Fruit fly (Drosophila melanogaster): Measurements from ENCODE around the gene pns.
A peak's percentile ranks its signal among the peaks of the same experiment; 100 is the strongest.

DNA sequence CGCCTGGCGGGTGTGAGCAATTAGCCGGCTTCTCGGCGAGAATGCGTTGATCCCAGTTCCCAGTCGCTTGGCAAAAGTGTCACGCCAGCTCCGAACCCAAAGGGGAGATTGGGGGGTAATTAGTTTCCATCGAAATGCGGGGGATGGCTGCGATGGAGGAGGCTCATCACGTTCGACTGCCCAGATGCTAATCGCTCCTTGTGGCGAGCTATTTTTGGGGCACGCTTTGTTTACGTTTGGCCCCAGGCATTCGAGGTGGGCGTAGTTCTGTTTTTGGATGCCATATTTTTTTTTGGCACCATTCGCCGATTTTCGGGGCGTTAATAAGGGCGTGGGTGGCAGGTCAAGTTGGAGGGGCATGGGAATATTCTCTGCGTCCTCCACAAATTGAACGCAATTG lies 43.3 kb downstream of the pns start:
- TF ChIP-seq Clk (GFP tag; optimal IDR thresholded peaks at IDR 0.05): no peak
- TF ChIP-seq CG5204 (GFP tag; optimal IDR thresholded peaks at IDR 0.05): no peak
- no peak for TF ChIP-seq toe (GFP tag; optimal IDR thresholded peaks at IDR 0.05)
- TF ChIP-seq kay (GFP tag; ENCODE audit: borderline replicate concordance): peak; percentile 25
- TF ChIP-seq ovo (GFP tag; optimal IDR thresholded peaks at IDR 0.05): no peak
- no peak for TF ChIP-seq Crg-1 (GFP tag; optimal IDR thresholded peaks at IDR 0.05)
- no peak for TF ChIP-seq bab1 (GFP tag; optimal IDR thresholded peaks at IDR 0.05)
- TF ChIP-seq Hr96 (GFP tag; optimal IDR thresholded peaks at IDR 0.05): no peak
- no peak for TF ChIP-seq CG1620 (GFP tag; optimal IDR thresholded peaks at IDR 0.05)
- no peak for TF ChIP-seq tj (GFP tag; optimal IDR thresholded peaks at IDR 0.05)
- no peak for TF ChIP-seq CG14711 (tag; optimal IDR thresholded peaks at IDR 0.05)
- no peak for TF ChIP-seq Mnt (GFP tag; optimal IDR thresholded peaks at IDR 0.05)

All from whole organism, adult.